Fruit fly (Drosophila melanogaster) whole organism, prepupa: ENCODE data around the gene Rab18.

Source experiments
- CG16779 ChIP-seq: fragments of 200-800 bp; sonication (Bioruptor generic); optimal IDR thresholded peaks from 3 replicates; lab custom pipeline; 2017; ENCODE audit warnings: missing biosample characterization, mild to moderate bottlenecking, missing genetic modification characterization
- Hr39 ChIP-seq: fragments of 200-800 bp; sonication (Bioruptor generic); optimal IDR thresholded peaks from 2 replicates; lab custom pipeline; 2016; ENCODE audit warnings: missing biosample characterization, missing genetic modification characterization
- fkh ChIP-seq: fragments of 200-800 bp; sonication (Bioruptor generic); optimal IDR thresholded peaks from 3 replicates; lab custom pipeline; 2017; ENCODE audit warnings: missing biosample characterization, mild to moderate bottlenecking, missing genetic modification characterization, moderate library complexity

dm6 chrX:5705097-5705496 is 33.5 kb upstream of the Rab18 start:
- no peak for TF ChIP-seq CG16779 (tag; lab: Kevin White, UChicago)
- no peak for TF ChIP-seq Hr39 (GFP tag; lab: Kevin White, UChicago)
- no peak for TF ChIP-seq fkh (GFP tag; lab: Kevin White, UChicago)
